Fruit fly (Drosophila melanogaster) whole organism, embryonic: ENCODE results near the gene Idi.

Experiments
- Ada2b ChIP-seq: fragments of 200-800 bp; sonication (Bioruptor generic); IDR thresholded peaks from 2 replicates; pipeline ENCODE4 v1.3.6; 2022; ENCODE audit warnings: missing biosample characterization, missing genetic modification characterization
- BtbVII ChIP-seq: fragments of 200-800 bp; sonication (Bioruptor generic); optimal IDR thresholded peaks from 3 replicates; lab custom pipeline; 2017; ENCODE audit warnings: missing biosample characterization, mild to moderate bottlenecking, missing genetic modification characterization
- CG12659 ChIP-seq: fragments of 200-800 bp; sonication (Bioruptor generic); optimal IDR thresholded peaks from 3 replicates; lab custom pipeline; 2017; ENCODE audit warnings: mild to moderate bottlenecking, missing biosample characterization, missing genetic modification reagents, missing genetic modification characterization
- CG12769 ChIP-seq: fragments of 200-800 bp; sonication (Bioruptor generic); optimal IDR thresholded peaks from 2 replicates; lab custom pipeline; 2019; ENCODE audit warnings: missing biosample characterization, mild to moderate bottlenecking, missing genetic modification characterization, moderate library complexity
- CG15269 ChIP-seq: fragments of 200-800 bp; sonication (Bioruptor generic); optimal IDR thresholded peaks from 2 replicates; lab custom pipeline; 2018; ENCODE audit warnings: missing biosample characterization, mild to moderate bottlenecking, missing genetic modification characterization, moderate library complexity
- CG17568 ChIP-seq: fragments of 200-800 bp; sonication (Bioruptor generic); optimal IDR thresholded peaks from 2 replicates; lab custom pipeline; 2018; ENCODE audit warnings: missing biosample characterization, mild to moderate bottlenecking, missing genetic modification characterization, moderate library complexity
- CG18599 ChIP-seq: fragments of 200-800 bp; sonication (Bioruptor generic); optimal IDR thresholded peaks from 3 replicates; lab custom pipeline; 2017; ENCODE audit warnings: missing biosample characterization, missing genetic modification characterization, mild to moderate bottlenecking, moderate library complexity, missing genetic modification reagents
- CG18764 ChIP-seq: fragments of 200-800 bp; sonication (Bioruptor generic); optimal IDR thresholded peaks from 3 replicates; lab custom pipeline; 2016; ENCODE audit warnings: missing biosample characterization, missing genetic modification characterization
- CG2678 ChIP-seq: fragments of 200-800 bp; sonication (Bioruptor generic); optimal IDR thresholded peaks from 3 replicates; lab custom pipeline; 2019; ENCODE audit warnings: missing biosample characterization, mild to moderate bottlenecking, missing genetic modification characterization, moderate library complexity
- CG2712 ChIP-seq: fragments of 200-800 bp; optimal IDR thresholded peaks from 3 replicates; lab custom pipeline; 2019; ENCODE audit warnings: missing biosample characterization, mild to moderate bottlenecking, missing genetic modification characterization, moderate library complexity
- CG3281 ChIP-seq: fragments of 200-800 bp; sonication (Bioruptor generic); optimal IDR thresholded peaks from 3 replicates; lab custom pipeline; 2017; ENCODE audit warnings: missing biosample characterization, mild to moderate bottlenecking, missing genetic modification characterization
- CG33213 ChIP-seq: fragments of 200-800 bp; sonication (Bioruptor generic); optimal IDR thresholded peaks from 3 replicates; lab custom pipeline; 2016; ENCODE audit warnings: missing biosample characterization, missing genetic modification characterization
- CG4360 ChIP-seq: fragments of 200-800 bp; sonication (Bioruptor generic); IDR thresholded peaks from 2 replicates; pipeline ENCODE4 v1.3.6; 2022; ENCODE audit warnings: missing biosample characterization, missing genetic modification characterization
- CG6813 ChIP-seq: fragments of 200-800 bp; sonication (Bioruptor generic); optimal IDR thresholded peaks from 2 replicates; lab custom pipeline; 2017; ENCODE audit warnings: missing biosample characterization, missing genetic modification characterization, mild to moderate bottlenecking, moderate library complexity, missing genetic modification reagents
- CG7556 ChIP-seq: fragments of 200-800 bp; sonication (Bioruptor generic); optimal IDR thresholded peaks from 2 replicates; lab custom pipeline; 2017; ENCODE audit warnings: missing biosample characterization, mild to moderate bottlenecking, missing genetic modification characterization
- CG7987 ChIP-seq: fragments of 200-800 bp; sonication (Bioruptor generic); optimal IDR thresholded peaks from 2 replicates; lab custom pipeline; 2018; ENCODE audit warnings: missing biosample characterization, mild to moderate bottlenecking, missing genetic modification characterization, moderate library complexity
- CG8290 ChIP-seq, 3 experiments: fragments of 200-800 bp; sonication (Bioruptor generic); optimal IDR thresholded peaks; 2 replicates each; lab custom pipeline; 2016 to 2019; ENCODE audit warnings: missing biosample characterization in 3 of 3, missing genetic modification characterization in 3 of 3, mild to moderate bottlenecking in 2 of 3, moderate library complexity in 1 of 3
- CrebB ChIP-seq: fragments of 200-800 bp; sonication (Bioruptor generic); optimal IDR thresholded peaks from 3 replicates; lab custom pipeline; 2018; ENCODE audit warnings: missing biosample characterization, mild to moderate bottlenecking, missing genetic modification characterization
- D ChIP-seq, 2 experiments: fragments of 200-800 bp in 1 of 2; fragments of >200 bp in 1 of 2; sonication (Bioruptor generic) in 1 of 2; optimal IDR thresholded peaks; 2 replicates in 1 of 2; 3 replicates in 1 of 2; lab custom pipeline; 2017; ENCODE audit warnings: mild to moderate bottlenecking in 1 of 2, missing biosample characterization in 1 of 2, missing genetic modification characterization in 1 of 2, missing genetic modification reagents in 1 of 2
- Dek ChIP-seq: fragments of 200-800 bp; sonication (Bioruptor generic); optimal IDR thresholded peaks from 3 replicates; lab custom pipeline; 2019; ENCODE audit warnings: missing biosample characterization, mild to moderate bottlenecking, missing genetic modification characterization, moderate library complexity
- Dref ChIP-seq: fragments of 200-800 bp; sonication (Bioruptor generic); IDR thresholded peaks from 2 replicates; pipeline ENCODE4 v1.3.6; 2022; ENCODE audit warnings: missing biosample characterization, missing genetic modification characterization
- H2.0 ChIP-seq: fragments of 200-800 bp; sonication (Bioruptor generic); IDR thresholded peaks from 2 replicates; pipeline ENCODE4 v1.3.6; 2022; ENCODE audit warnings: missing biosample characterization, missing genetic modification characterization
- HmgZ ChIP-seq: fragments of 200-800 bp; sonication (Bioruptor generic); optimal IDR thresholded peaks from 2 replicates; lab custom pipeline; 2018; ENCODE audit warnings: missing biosample characterization, mild to moderate bottlenecking, missing genetic modification characterization
- MBD-R2 ChIP-seq: fragments of 200-800 bp; sonication (Bioruptor generic); IDR thresholded peaks from 2 replicates; pipeline ENCODE4 v1.3.6; 2022; ENCODE audit warnings: missing biosample characterization, missing genetic modification characterization
- Max ChIP-seq: fragments of 200-800 bp; sonication (Bioruptor generic); optimal IDR thresholded peaks from 2 replicates; lab custom pipeline; 2016; ENCODE audit warnings: missing biosample characterization, mild to moderate bottlenecking, missing genetic modification characterization
- Med ChIP-seq: fragments of 200-800 bp; sonication (Bioruptor generic); peaks from one replicate; lab custom pipeline; 2016; ENCODE audit warnings: missing biosample characterization, missing genetic modification characterization, mild to moderate bottlenecking, inconsistent platforms, moderate library complexity
- Meics ChIP-seq: fragments of 200-800 bp; sonication (Bioruptor generic); optimal IDR thresholded peaks from 2 replicates; lab custom pipeline; 2017; ENCODE audit warnings: missing biosample characterization, mild to moderate bottlenecking, missing genetic modification characterization
- NC2β ChIP-seq: fragments of 200-800 bp; sonication (Bioruptor generic); optimal IDR thresholded peaks from 2 replicates; lab custom pipeline; 2016; ENCODE audit warnings: missing biosample characterization, missing genetic modification characterization
- NFAT ChIP-seq: fragments of 200-800 bp; sonication (Bioruptor generic); IDR thresholded peaks from 2 replicates; pipeline ENCODE4 v1.3.6; 2022; ENCODE audit warnings: missing biosample characterization, missing genetic modification characterization
- Sox100B ChIP-seq: fragments of 200-800 bp; sonication (Bioruptor generic); optimal IDR thresholded peaks from 3 replicates; lab custom pipeline; 2018; ENCODE audit warnings: missing biosample characterization, mild to moderate bottlenecking, missing genetic modification characterization
- Spps ChIP-seq: fragments of 200-800 bp; sonication (Bioruptor generic); optimal IDR thresholded peaks from 2 replicates; lab custom pipeline; 2018; ENCODE audit warnings: missing biosample characterization, mild to moderate bottlenecking, missing genetic modification characterization
- Vsx1 ChIP-seq: fragments of 200-800 bp; sonication (Bioruptor generic); optimal IDR thresholded peaks from 2 replicates; lab custom pipeline; 2017; ENCODE audit warnings: missing biosample characterization, mild to moderate bottlenecking, missing genetic modification characterization, missing genetic modification reagents
- bsh ChIP-seq, 2 experiments: fragments of 200-800 bp; sonication (Bioruptor generic); optimal IDR thresholded peaks; 2 replicates each; lab custom pipeline; 2017 to 2018; ENCODE audit warnings: mild to moderate bottlenecking in 2 of 2, missing biosample characterization in 2 of 2, missing genetic modification characterization in 2 of 2, moderate library complexity in 1 of 2
- chif ChIP-seq, 2 experiments: fragments of 200-800 bp; sonication (Bioruptor generic); optimal IDR thresholded peaks; 3 replicates each; lab custom pipeline; 2016; ENCODE audit warnings: missing biosample characterization in 2 of 2, missing genetic modification characterization in 2 of 2
- dmrt99B ChIP-seq: fragments of 200-800 bp; sonication (Bioruptor generic); optimal IDR thresholded peaks from 2 replicates; lab custom pipeline; 2018; ENCODE audit warnings: missing biosample characterization, mild to moderate bottlenecking, missing genetic modification characterization, moderate library complexity
- gfzf ChIP-seq: fragments of 200-800 bp; sonication (Bioruptor generic); optimal IDR thresholded peaks from 2 replicates; lab custom pipeline; 2016; ENCODE audit warnings: missing biosample characterization, mild to moderate bottlenecking, missing genetic modification characterization, moderate library complexity
- lab ChIP-seq: fragments of 200-800 bp; sonication (Bioruptor generic); optimal IDR thresholded peaks from 3 replicates; lab custom pipeline; 2017; ENCODE audit warnings: missing biosample characterization, missing genetic modification characterization, mild to moderate bottlenecking, moderate library complexity, missing genetic modification reagents
- nmo ChIP-seq: fragments of 200-800 bp; sonication (Bioruptor generic); optimal IDR thresholded peaks from 2 replicates; lab custom pipeline; 2018; ENCODE audit warnings: missing biosample characterization, mild to moderate bottlenecking, missing genetic modification characterization, moderate library complexity
- otp ChIP-seq: fragments of 200-800 bp; sonication (Bioruptor generic); IDR thresholded peaks from 3 replicates; pipeline ENCODE4, ENCODE4 v1.3.6; 2022; ENCODE audit warnings: missing biosample characterization, missing genetic modification characterization
- ro ChIP-seq: fragments of 200-800 bp; sonication (Bioruptor generic); IDR thresholded peaks from 2 replicates; pipeline ENCODE4 v1.3.6; 2022; ENCODE audit warnings: missing biosample characterization, missing genetic modification characterization
- sens ChIP-seq: fragments of 200-800 bp; sonication (Bioruptor generic); peaks from one replicate; lab custom pipeline; 2016; ENCODE audit warnings: missing biosample characterization, missing genetic modification characterization
- sim ChIP-seq: fragments of 200-800 bp; sonication (Bioruptor generic); IDR thresholded peaks from 2 replicates; pipeline ENCODE4 v1.3.6; 2022; ENCODE audit warnings: missing biosample characterization, missing genetic modification characterization
- so ChIP-seq: fragments of 200-800 bp; sonication (Bioruptor generic); IDR thresholded peaks from 3 replicates; pipeline ENCODE4 v1.3.6; 2022; ENCODE audit warnings: missing biosample characterization, missing genetic modification characterization
- trem ChIP-seq: fragments of 200-800 bp; optimal IDR thresholded peaks from 3 replicates; lab custom pipeline; 2019; ENCODE audit warnings: missing biosample characterization, mild to moderate bottlenecking, missing genetic modification characterization, moderate library complexity
- unc-4 ChIP-seq: fragments of 200-800 bp; sonication (Bioruptor generic); IDR thresholded peaks from 2 replicates; pipeline ENCODE4 v1.3.6; 2022; ENCODE audit warnings: missing biosample characterization, missing genetic modification characterization; ENCODE audit not compliant: partially characterized antibody
- wor ChIP-seq: fragments of 200-800 bp; sonication (Bioruptor generic); IDR thresholded peaks from 2 replicates; pipeline ENCODE4 v1.3.6; 2022; ENCODE audit warnings: missing biosample characterization, missing genetic modification characterization
- z ChIP-seq: fragments of 200-800 bp; sonication (Bioruptor generic); IDR thresholded peaks from 3 replicates; pipeline ENCODE4 v1.3.6; 2022; ENCODE audit warnings: missing biosample characterization, missing genetic modification characterization
- zf30C ChIP-seq: fragments of 200-800 bp; sonication (Bioruptor generic); optimal IDR thresholded peaks from 3 replicates; lab custom pipeline; 2018; ENCODE audit warnings: missing biosample characterization, mild to moderate bottlenecking, missing genetic modification characterization
- zfh2 ChIP-seq: fragments of 200-800 bp; sonication (Bioruptor generic); optimal IDR thresholded peaks from 2 replicates; lab custom pipeline; 2016; ENCODE audit warnings: missing biosample characterization, missing genetic modification characterization

Idi gene

dm6 chr3R:21271208-21271607, 1.3 kb downstream of the Idi start (continued):
- TF ChIP-seq dmrt99B (peak; percentile 22), Dek (tag; lab: Kevin White, UChicago) (no peak), Dref (GFP tag; lab: Robert Waterston, UW) (no peak), wor (GFP tag; lab: Robert Waterston, UW) (no peak), NFAT (GFP tag; lab: Robert Waterston, UW) (no peak), ro (GFP tag; lab: Robert Waterston, UW) (no peak), unc-4 (GFP tag; lab: Robert Waterston, UW) (no peak), CrebB (peak; percentile 19), Max (no peak), nmo (GFP tag; lab: Kevin White, UChicago) (no peak), CG7556 (GFP tag; lab: Kevin White, UChicago) (peak; percentile 1), zfh2 (GFP tag; lab: Kevin White, UChicago) (no peak), HmgZ (tag; lab: Kevin White, UChicago) (peak; percentile 17), CG6813 (GFP tag; lab: Kevin White, UChicago) (peak; percentile 66), CG33213 (GFP tag; lab: Kevin White, UChicago) (no peak), CG4360 (GFP tag; lab: Robert Waterston, UW) (no peak), CG12659 (GFP tag; lab: Kevin White, UChicago) (no peak), chif (GFP tag; optimal IDR thresholded peaks at IDR 0.05; lab: Kevin White, UChicago) (no peak), NC2β (GFP tag; lab: Kevin White, UChicago) (no peak), H2.0 (GFP tag; lab: Robert Waterston, UW) (no peak), zf30C (GFP tag; lab: Kevin White, UChicago) (no peak), CG17568 (GFP tag; lab: Kevin White, UChicago) (peak; percentile 66), bsh (GFP tag; optimal IDR thresholded peaks at IDR 0.05; lab: Kevin White, UChicago) (peak in 1 of 2 experiments; percentile 39), sens (GFP tag; lab: Kevin White, UChicago) (peak; percentile 69), Meics (no peak), otp (GFP tag; lab: Robert Waterston, UW) (no peak), Vsx1 (peak; percentile 51), CG3281 (GFP tag; lab: Kevin White, UChicago) (peak; percentile 11), CG12769 (tag; lab: Kevin White, UChicago) (peak; percentile 13), Ada2b (GFP tag; lab: Robert Waterston, UW) (no peak), D (optimal IDR thresholded peaks at IDR 0.05; lab: Kevin White, UChicago) (no peak), D (GFP tag; optimal IDR thresholded peaks at IDR 0.05; lab: Kevin White, UChicago) (peak; percentile 11), MBD-R2 (GFP tag; lab: Robert Waterston, UW) (no peak), CG18764 (GFP tag; lab: Kevin White, UChicago) (peak; percentile 23), gfzf (GFP tag; lab: Kevin White, UChicago) (no peak), CG8290 (GFP tag; optimal IDR thresholded peaks at IDR 0.05; lab: Kevin White, UChicago) (no peak), CG8290 (tag; optimal IDR thresholded peaks at IDR 0.05; lab: Kevin White, UChicago) (peak in 1 of 2 experiments; percentile 30), trem (tag; lab: Kevin White, UChicago) (no peak), Spps (tag; lab: Kevin White, UChicago) (no peak), CG18599 (GFP tag; lab: Kevin White, UChicago) (peak; percentile 13), CG2678 (tag; lab: Kevin White, UChicago) (peak; percentile 60), lab (peak; percentile 40), sim (no peak), Med (GFP tag; lab: Kevin White, UChicago) (peak; percentile 22), CG7987 (GFP tag; lab: Kevin White, UChicago) (peak; percentile 28), z (0 out of 3 replicates have a peak, but pooled peaks have one; percentile 36), CG15269 (tag; lab: Kevin White, UChicago) (peak; percentile 17), CG2712 (tag; lab: Kevin White, UChicago) (no peak), so (GFP tag; lab: Robert Waterston, UW) (0 out of 3 replicates have a peak, but pooled peaks have one; percentile 17), BtbVII (GFP tag; lab: Kevin White, UChicago) (peak; percentile 19), Sox100B (peak; percentile 16)
